Worm (Caenorhabditis elegans): ENCODE results near the gene sre-6.

The sre-6 gene

ce11 chrV:10754050-10754449 lies 8.5 kb downstream of the sre-6 start, which contains the start of gene F28H7.7:
Gene F28H7.7, minus strand, starts transcription at chrV:10754150.
- no peak for TF ChIP-seq mxl-1 (tag; optimal IDR thresholded peaks at IDR 0.05)
- TF ChIP-seq ets-4 (GFP tag; optimal IDR thresholded peaks at IDR 0.05), result no peak

ce11 chrV:10750630-10751029 lies 12.0 kb downstream of the sre-6 start, which contains the start of gene F28H7.3:
Gene F28H7.3, minus strand, starts transcription at chrV:10750788.
- TF ChIP-seq nhr-80 (tag; optimal IDR thresholded peaks at IDR 0.05) (peak; percentile 90), cebp-2 (GFP tag; IDR thresholded peaks at IDR 0.05) (no peak)

ce11 chrV:10747263-10747951 lies 15.2 kb downstream of the sre-6 start, which contains the start of the genes selt-1.2 and F28H7.2:
Gene selt-1.2, minus strand, starts transcription at chrV:10747363.
Gene F28H7.2, plus strand, starts transcription at chrV:10747901.
- TF ChIP-seq F57C9.4 (tag; optimal IDR thresholded peaks at IDR 0.05), result no peak
- TF ChIP-seq ets-4 (GFP tag; optimal IDR thresholded peaks at IDR 0.05), result no peak
- TF ChIP-seq madf-10 (tag; optimal IDR thresholded peaks at IDR 0.05), result no peak
- no peak for TF ChIP-seq sea-2 (GFP tag; IDR thresholded peaks at IDR 0.05)
- TF ChIP-seq ZK185.1 (tag; optimal IDR thresholded peaks at IDR 0.05; ENCODE audit: poor library complexity, severe bottlenecking), result no peak
- TF ChIP-seq akir-1 (GFP tag; optimal IDR thresholded peaks at IDR 0.05), result no peak
- no peak for TF ChIP-seq madf-3 (GFP tag; IDR thresholded peaks at IDR 0.05)
- TF ChIP-seq lsl-1 (GFP tag; optimal IDR thresholded peaks at IDR 0.05), result no peak
- no peak for TF ChIP-seq ztf-3 (GFP tag; optimal IDR thresholded peaks at IDR 0.05)
- TF ChIP-seq B0019.2 (GFP tag; conservative IDR thresholded peaks at IDR 0.05), result no peak

ce11 chrV:10745034-10745433 lies 17.6 kb downstream of the sre-6 start, which contains the start of gene srj-21:
Gene srj-21, plus strand, starts transcription at chrV:10745334.
- no peak for TF ChIP-seq B0336.3 (GFP tag; IDR thresholded peaks at IDR 0.05)

- TF ChIP-seq nhr-90 (tag; optimal IDR thresholded peaks at IDR 0.05) (no peak), dpl-1 (GFP tag; optimal IDR thresholded peaks at IDR 0.05) (no peak), mes-4 (tag; optimal IDR thresholded peaks at IDR 0.05) (no peak), bed-2 (GFP tag; IDR thresholded peaks at IDR 0.05) (no peak), ztf-28 (GFP tag; IDR thresholded peaks at IDR 0.05) (no peak), snpc-3.4 (tag; optimal IDR thresholded peaks at IDR 0.05) (no peak), F57C9.4 (tag; optimal IDR thresholded peaks at IDR 0.05) (no peak), nhr-27 (tag; optimal IDR thresholded peaks at IDR 0.05) (no peak), sptf-2 (GFP tag; optimal IDR thresholded peaks at IDR 0.05) (no peak), lin-35 (GFP tag; optimal IDR thresholded peaks at IDR 0.05) (no peak), F22D6.2 (tag; optimal IDR thresholded peaks at IDR 0.05) (no peak)
Observed at ce11 chrV:10743649-10744048, 18.9 kb downstream of the sre-6 start, which contains the start of gene srj-22. Gene srj-22, minus strand, starts transcription at chrV:10743749.

- TF ChIP-seq snpc-3.4 (tag; optimal IDR thresholded peaks at IDR 0.05) (no peak), tbx-9 (tag; optimal IDR thresholded peaks at IDR 0.05; ENCODE audit: borderline replicate concordance) (no peak), ztf-25 (GFP tag; IDR thresholded peaks at IDR 0.05) (no peak), egl-44 (GFP tag; IDR thresholded peaks at IDR 0.05) (no peak), pbrm-1 (GFP tag; IDR thresholded peaks at IDR 0.05) (no peak), F10E7.11 (tag; optimal IDR thresholded peaks at IDR 0.05) (no peak), madf-3 (GFP tag; IDR thresholded peaks at IDR 0.05) (no peak), ceh-91 (GFP tag; IDR thresholded peaks at IDR 0.05) (no peak), dpff-1 (tag; optimal IDR thresholded peaks at IDR 0.05) (no peak), K12H6.12 (tag; optimal IDR thresholded peaks at IDR 0.05) (no peak), ceh-27 (GFP tag; optimal IDR thresholded peaks at IDR 0.05) (no peak)
Observed at ce11 chrV:10741357-10741756, 21.2 kb downstream of the sre-6 start, which contains the start of gene ZC302.3. Gene ZC302.3, minus strand, starts transcription at chrV:10741457.

Data from whole organism, young adult.